Fruit fly (Drosophila melanogaster) S2 (cell line): ENCODE results near the gene CG4914.

Experiments used
- CG8478 ChIP-seq: fragments of >200 bp; optimal IDR thresholded peaks from 2 replicates; lab custom pipeline; 2018
- CTCF ChIP-seq, 2 experiments: fragments of >200 bp; optimal IDR thresholded peaks; 2 replicates each; lab custom pipeline; 2018

- TF ChIP-seq CG8478 (lab: Kevin White, UChicago) = no peak
- peak; percentile 88 to 94 for TF ChIP-seq CTCF (optimal IDR thresholded peaks at IDR 0.05; lab: Kevin White, UChicago)
Observed at dm6 chr3L:14671546-14671945, 6.4 kb downstream of the CG4914 start.
